Fruit fly (Drosophila melanogaster) whole organism, pupa: ENCODE results near the gene Dsk.
A peak's percentile ranks its signal among the peaks of the same experiment; 100 is the strongest.

Experiments used
- CG10348 ChIP-seq: fragments of 200-800 bp; sonication (Bioruptor generic); IDR thresholded peaks from 2 replicates; pipeline ENCODE4 v1.3.6; 2022; ENCODE audit warnings: missing biosample characterization, missing genetic modification characterization
- CG12605 ChIP-seq: fragments of 200-800 bp; sonication (Bioruptor generic); IDR thresholded peaks from 2 replicates; pipeline ENCODE4 v1.3.6; 2022; ENCODE audit warnings: missing biosample characterization, missing genetic modification characterization
- CG13204 ChIP-seq: fragments of 200-800 bp; sonication (Bioruptor generic); optimal IDR thresholded peaks from 2 replicates; lab custom pipeline; 2018; ENCODE audit warnings: missing biosample characterization, mild to moderate bottlenecking, missing genetic modification characterization, moderate library complexity
- CG14655 ChIP-seq: fragments of 200-800 bp; sonication (Bioruptor generic); optimal IDR thresholded peaks from 3 replicates; lab custom pipeline; 2017; ENCODE audit warnings: mild to moderate bottlenecking, missing biosample characterization, missing genetic modification reagents, missing genetic modification characterization
- CG15710 ChIP-seq: fragments of 200-800 bp; sonication (Bioruptor generic); optimal IDR thresholded peaks from 2 replicates; lab custom pipeline; 2018; ENCODE audit warnings: missing biosample characterization, mild to moderate bottlenecking, missing genetic modification characterization, moderate library complexity
- CG17806 ChIP-seq: fragments of 200-800 bp; sonication (Bioruptor generic); optimal IDR thresholded peaks from 2 replicates; lab custom pipeline; 2018; ENCODE audit warnings: missing biosample characterization, mild to moderate bottlenecking, missing genetic modification characterization, moderate library complexity
- CG32121 ChIP-seq: fragments of 200-800 bp; sonication (Bioruptor generic); IDR thresholded peaks from 2 replicates; pipeline ENCODE4 v1.3.6; 2022; ENCODE audit warnings: missing biosample characterization, missing genetic modification characterization
- CG34367 ChIP-seq: fragments of 200-800 bp; sonication (Bioruptor generic); optimal IDR thresholded peaks from 2 replicates; lab custom pipeline; 2018; ENCODE audit warnings: missing biosample characterization, mild to moderate bottlenecking, missing genetic modification characterization
- CG4496 ChIP-seq: fragments of 200-800 bp; sonication (Bioruptor generic); IDR thresholded peaks from 3 replicates; pipeline ENCODE4 v1.3.6; 2022; ENCODE audit warnings: missing biosample characterization, missing genetic modification characterization
- CG8159 ChIP-seq: fragments of 200-800 bp; sonication (Bioruptor generic); optimal IDR thresholded peaks from 3 replicates; lab custom pipeline; 2018; ENCODE audit warnings: missing biosample characterization, mild to moderate bottlenecking, missing genetic modification characterization, moderate library complexity
- CG8301 ChIP-seq: fragments of 200-800 bp; sonication (Bioruptor generic); optimal IDR thresholded peaks from 2 replicates; lab custom pipeline; 2018; ENCODE audit warnings: missing biosample characterization, mild to moderate bottlenecking, missing genetic modification characterization
- CG9948 ChIP-seq: fragments of 200-800 bp; sonication (Bioruptor generic); optimal IDR thresholded peaks from 2 replicates; lab custom pipeline; 2018; ENCODE audit warnings: missing biosample characterization, mild to moderate bottlenecking, missing genetic modification characterization, moderate library complexity
- D1 ChIP-seq: fragments of 200-800 bp; sonication (Bioruptor generic); optimal IDR thresholded peaks from 2 replicates; lab custom pipeline; 2018; ENCODE audit warnings: missing biosample characterization, mild to moderate bottlenecking, missing genetic modification characterization, moderate library complexity
- EcR ChIP-seq: fragments of 200-800 bp; sonication (Bioruptor generic); optimal IDR thresholded peaks from 3 replicates; lab custom pipeline; 2019; ENCODE audit warnings: missing biosample characterization, missing genetic modification characterization, mild to moderate bottlenecking, moderate library complexity, missing genetic modification reagents
- Ets98B ChIP-seq: fragments of 200-800 bp; sonication (Bioruptor generic); IDR thresholded peaks from 2 replicates; pipeline ENCODE4 v1.3.6; 2022; ENCODE audit warnings: missing biosample characterization, missing genetic modification characterization
- Pif1A ChIP-seq: fragments of 200-800 bp; sonication (Bioruptor generic); optimal IDR thresholded peaks from 3 replicates; lab custom pipeline; 2016; ENCODE audit warnings: missing biosample characterization, missing genetic modification characterization
- Pif1B ChIP-seq: fragments of 200-800 bp; sonication (Bioruptor generic); optimal IDR thresholded peaks from 3 replicates; lab custom pipeline; 2016; ENCODE audit warnings: missing biosample characterization, missing genetic modification characterization
- Snoo ChIP-seq: fragments of 200-800 bp; sonication (Bioruptor generic); optimal IDR thresholded peaks from 3 replicates; lab custom pipeline; 2017; ENCODE audit warnings: missing biosample characterization, mild to moderate bottlenecking, missing genetic modification characterization, inconsistent platforms
- fd96Ca ChIP-seq: fragments of 200-800 bp; sonication (Bioruptor generic); IDR thresholded peaks from 3 replicates; pipeline ENCODE4 v1.3.6; 2022; ENCODE audit warnings: missing biosample characterization, missing genetic modification characterization
- gl ChIP-seq: fragments of 200-800 bp; sonication (Bioruptor generic); optimal IDR thresholded peaks from 2 replicates; lab custom pipeline; 2018; ENCODE audit warnings: missing biosample characterization, mild to moderate bottlenecking, missing genetic modification characterization
- rn ChIP-seq: fragments of 200-800 bp; sonication (Bioruptor generic); IDR thresholded peaks from 2 replicates; pipeline ENCODE4 v1.3.6; 2022; ENCODE audit warnings: missing biosample characterization, missing genetic modification characterization

The Dsk gene

dm6 chr3R:4178750-4179485 lies 11.1 kb downstream of the Dsk start:
- TF ChIP-seq CG10348 (GFP tag; lab: Robert Waterston, UW) (no peak), CG8159 (tag; lab: Kevin White, UChicago) (no peak), Pif1B (GFP tag; lab: Kevin White, UChicago) (no peak)

dm6 chr3R:4176728-4177127 lies 13.3 kb downstream of the Dsk start:
- TF ChIP-seq EcR (GFP tag; lab: Kevin White, UChicago) (no peak), Pif1A (no peak), Pif1B (GFP tag; lab: Kevin White, UChicago) (no peak), CG15710 (tag; lab: Kevin White, UChicago) (no peak), CG14655 (GFP tag; lab: Kevin White, UChicago) (no peak), CG13204 (GFP tag; lab: Kevin White, UChicago) (no peak), D1 (tag; lab: Kevin White, UChicago) (no peak), rn (no peak), CG8159 (tag; lab: Kevin White, UChicago) (no peak), CG8301 (tag; lab: Kevin White, UChicago) (no peak), Ets98B (GFP tag; lab: Robert Waterston, UW) (no peak), CG17806 (tag; lab: Kevin White, UChicago) (no peak), CG34367 (tag; lab: Kevin White, UChicago) (no peak), CG12605 (GFP tag; lab: Robert Waterston, UW) (no peak), CG10348 (GFP tag; lab: Robert Waterston, UW) (no peak), CG9948 (tag; lab: Kevin White, UChicago) (no peak), fd96Ca (GFP tag; lab: Robert Waterston, UW) (no peak), CG32121 (GFP tag; lab: Robert Waterston, UW) (no peak), CG4496 (GFP tag; lab: Robert Waterston, UW) (no peak)
- TF ChIP-seq, all 21 proteins: peak for 0

- TF ChIP-seq Ets98B (GFP tag; lab: Robert Waterston, UW) (0 out of 2 replicates have a peak, but pooled peaks have one; percentile 20), gl (tag; lab: Kevin White, UChicago) (no peak), EcR (GFP tag; lab: Kevin White, UChicago) (peak; percentile 1), CG15710 (tag; lab: Kevin White, UChicago) (no peak), CG12605 (GFP tag; lab: Robert Waterston, UW) (0 out of 2 replicates have a peak, but pooled peaks have one; percentile 11)
Measured at dm6 chr3R:4174975-4175374, 15.1 kb downstream of the Dsk start.

dm6 chr3R:4174470-4174869 lies 15.6 kb downstream of the Dsk start, which contains the start of gene CG12581:
Gene CG12581, plus strand, starts transcription at chr3R:4174632.
- TF ChIP-seq Pif1A, result no peak
- no peak for TF ChIP-seq CG9948 (tag; lab: Kevin White, UChicago)
- TF ChIP-seq CG12605 (GFP tag; lab: Robert Waterston, UW), result peak; percentile 47
- no peak; the same call in 1 of the 2 replicates for TF ChIP-seq Ets98B (GFP tag; lab: Robert Waterston, UW)
- TF ChIP-seq Snoo (tag; lab: Kevin White, UChicago), result peak; percentile 57
- no peak for TF ChIP-seq CG10348 (GFP tag; lab: Robert Waterston, UW)
- TF ChIP-seq EcR (GFP tag; lab: Kevin White, UChicago), result no peak
- no peak for TF ChIP-seq rn
- TF ChIP-seq CG14655 (GFP tag; lab: Kevin White, UChicago), result no peak
- TF ChIP-seq, all 21 proteins: peak for 2

dm6 chr3R:4162135-4162534 lies 27.9 kb downstream of the Dsk start, which contains the start of gene CG40198:
Gene CG40198, minus strand, starts transcription at chr3R:4162235.
- TF ChIP-seq Pif1B (GFP tag; lab: Kevin White, UChicago), result no peak
- TF ChIP-seq rn, result no peak
